Worm (Caenorhabditis elegans) whole organism, L1 larva: ENCODE measurements around the gene cra-1.
A peak's percentile ranks its signal among the peaks of the same experiment; 100 is the strongest.

ENCODE experiments used
- C16A3.4 ChIP-seq: fragments of 150-350 bp; optimal IDR thresholded peaks from 2 replicates; lab custom pipeline; 2014; ENCODE audit warnings: missing biosample characterization, missing genetic modification characterization
- Y116A8C.19 ChIP-seq: sonication (generic microtip); optimal IDR thresholded peaks from 2 replicates; lab custom pipeline; 2016; ENCODE audit warnings: missing compliant biosample characterization, missing genetic modification characterization, borderline replicate concordance
- aha-1 ChIP-seq: fragments of 150-350 bp; optimal IDR thresholded peaks from 2 replicates; lab custom pipeline; 2014; ENCODE audit warnings: missing biosample characterization, missing genetic modification characterization
- blmp-1 ChIP-seq: fragments of 150-350 bp; optimal IDR thresholded peaks from 2 replicates; lab custom pipeline; 2014; ENCODE audit warnings: missing biosample characterization, missing genetic modification characterization
- ceh-8 ChIP-seq: fragments of 200-800 bp; sonication (Bioruptor generic); optimal IDR thresholded peaks from 2 replicates; lab custom pipeline; 2018; ENCODE audit warnings: mild to moderate bottlenecking, missing genetic modification characterization, moderate library complexity, missing compliant biosample characterization
- ceh-90 ChIP-seq: sonication (generic microtip); optimal IDR thresholded peaks from 2 replicates; lab custom pipeline; 2016; ENCODE audit warnings: missing genetic modification characterization, missing compliant biosample characterization
- dpl-1 ChIP-seq, 3 experiments: fragments of 150-350 bp in 2 of 3; sonication (generic microtip) in 1 of 3; optimal IDR thresholded peaks; 2 replicates each; lab custom pipeline; 2014 to 2017; ENCODE audit warnings: missing biosample characterization in 3 of 3, missing genetic modification characterization in 3 of 3, missing genetic modification reagents in 3 of 3
- dsc-1 ChIP-seq: sonication (generic microtip); optimal IDR thresholded peaks from 2 replicates; lab custom pipeline; 2016; ENCODE audit warnings: mild to moderate bottlenecking, missing genetic modification characterization, missing compliant biosample characterization
- efl-1 ChIP-seq, 4 experiments: fragments of 150-350 bp; optimal IDR thresholded peaks in 3 of 4; peaks in 1 of 4; 1 replicate in 1 of 4; 2 replicates in 3 of 4; lab custom pipeline; 2014; ENCODE audit warnings: missing biosample characterization in 2 of 4, missing genetic modification characterization in 2 of 4, missing genetic modification reagents in 2 of 4
- elt-3 ChIP-seq, 6 experiments: fragments of 150-350 bp in 1 of 6; sonication (generic microtip); optimal IDR thresholded peaks; 2 replicates each; lab custom pipeline; 2017 to 2018; ENCODE audit warnings: missing biosample characterization in 6 of 6, missing genetic modification characterization in 6 of 6, inconsistent platforms in 1 of 6
- fkh-4 ChIP-seq: sonication (generic microtip); optimal IDR thresholded peaks from 2 replicates; lab custom pipeline; 2016; ENCODE audit warnings: missing compliant biosample characterization, missing genetic modification characterization, borderline replicate concordance
- fkh-8 ChIP-seq: sonication (generic microtip); optimal IDR thresholded peaks from 2 replicates; lab custom pipeline; 2016; ENCODE audit warnings: mild to moderate bottlenecking, missing genetic modification characterization, missing compliant biosample characterization
- grh-1 ChIP-seq: fragments of 200-800 bp; sonication (Bioruptor generic); IDR thresholded peaks from 2 replicates; pipeline ENCODE4 v1.3.6; 2022; ENCODE audit warnings: missing genetic modification reagents, missing genetic modification characterization, missing compliant biosample characterization
- hlh-4 ChIP-seq: sonication (generic microtip); optimal IDR thresholded peaks from 2 replicates; lab custom pipeline; 2016; ENCODE audit warnings: mild to moderate bottlenecking, missing genetic modification characterization, missing compliant biosample characterization
- irx-1 ChIP-seq: sonication (generic microtip); optimal IDR thresholded peaks from 2 replicates; lab custom pipeline; 2016; ENCODE audit warnings: missing genetic modification characterization, missing compliant biosample characterization
- jun-1 ChIP-seq: fragments of 150-350 bp; optimal IDR thresholded peaks from 2 replicates; lab custom pipeline; 2014; ENCODE audit warnings: missing biosample characterization, missing genetic modification reagents, missing genetic modification characterization
- lin-14 ChIP-seq: fragments of 200-800 bp; sonication (Bioruptor generic); optimal IDR thresholded peaks from 2 replicates; lab custom pipeline; 2018; ENCODE audit warnings: mild to moderate bottlenecking, missing genetic modification characterization, moderate library complexity, missing compliant biosample characterization
- lin-15B ChIP-seq: fragments of 150-350 bp; sonication (generic microtip); optimal IDR thresholded peaks from 3 replicates; lab custom pipeline; 2014; ENCODE audit warnings: missing biosample characterization, missing genetic modification characterization
- mef-2 ChIP-seq: fragments of 150-350 bp; optimal IDR thresholded peaks from 2 replicates; lab custom pipeline; 2014; ENCODE audit warnings: missing biosample characterization, missing genetic modification characterization
- nhr-11 ChIP-seq: fragments of 150-350 bp; optimal IDR thresholded peaks from 2 replicates; lab custom pipeline; 2014; ENCODE audit warnings: missing biosample characterization, missing genetic modification characterization
- nhr-12 ChIP-seq: sonication (generic microtip); optimal IDR thresholded peaks from 2 replicates; lab custom pipeline; 2017; ENCODE audit warnings: missing biosample characterization, missing genetic modification characterization
- nhr-47 ChIP-seq: sonication (generic microtip); optimal IDR thresholded peaks from 2 replicates; lab custom pipeline; 2016; ENCODE audit warnings: mild to moderate bottlenecking, missing genetic modification characterization, moderate library complexity, missing compliant biosample characterization
- nhr-71 ChIP-seq: sonication (generic microtip); optimal IDR thresholded peaks from 2 replicates; lab custom pipeline; 2016; ENCODE audit warnings: mild to moderate bottlenecking, missing genetic modification characterization, moderate library complexity, missing compliant biosample characterization
- nhr-84 ChIP-seq: sonication (generic microtip); optimal IDR thresholded peaks from 2 replicates; lab custom pipeline; 2017; ENCODE audit warnings: missing biosample characterization, missing genetic modification characterization
- nhr-85 ChIP-seq: sonication (generic microtip); peaks from one replicate; lab custom pipeline; 2016; ENCODE audit warnings: missing genetic modification characterization, inconsistent platforms, missing compliant biosample characterization
- pag-3 ChIP-seq: sonication (generic microtip); optimal IDR thresholded peaks from 2 replicates; lab custom pipeline; 2017; ENCODE audit warnings: missing genetic modification characterization, mild to moderate bottlenecking, missing compliant biosample characterization, antibody characterized with exemption, borderline replicate concordance; ENCODE audit not compliant: insufficient read depth
- pax-3 ChIP-seq: fragments of 200-800 bp; sonication (Bioruptor generic); optimal IDR thresholded peaks from 2 replicates; lab custom pipeline; 2018; ENCODE audit warnings: mild to moderate bottlenecking, missing genetic modification characterization, moderate library complexity, missing compliant biosample characterization
- pqm-1 ChIP-seq: sonication (generic microtip); optimal IDR thresholded peaks from 3 replicates; lab custom pipeline; 2017; ENCODE audit warnings: missing biosample characterization, missing genetic modification characterization
- skn-1 ChIP-seq: fragments of 150-350 bp; optimal IDR thresholded peaks from 2 replicates; lab custom pipeline; 2014; ENCODE audit warnings: missing biosample characterization, missing genetic modification characterization
- snu-23 ChIP-seq: sonication (generic microtip); optimal IDR thresholded peaks from 2 replicates; lab custom pipeline; 2016; ENCODE audit warnings: missing genetic modification characterization, missing compliant biosample characterization
- sptf-1 ChIP-seq: fragments of 150-350 bp; optimal IDR thresholded peaks from 2 replicates; lab custom pipeline; 2014; ENCODE audit warnings: missing biosample characterization, missing genetic modification characterization
- tbx-2 ChIP-seq: sonication (generic microtip); optimal IDR thresholded peaks from 2 replicates; lab custom pipeline; 2016; ENCODE audit warnings: missing genetic modification characterization, missing compliant biosample characterization
- tlp-1 ChIP-seq: fragments of 150-350 bp; optimal IDR thresholded peaks from 2 replicates; lab custom pipeline; 2014; ENCODE audit warnings: missing biosample characterization, missing genetic modification characterization
- unc-130 ChIP-seq: fragments of 150-350 bp; optimal IDR thresholded peaks from 2 replicates; lab custom pipeline; 2017; ENCODE audit warnings: missing biosample characterization, missing genetic modification characterization, inconsistent platforms
- unc-30 ChIP-seq: sonication (generic microtip); optimal IDR thresholded peaks from 2 replicates; lab custom pipeline; 2017; ENCODE audit warnings: missing biosample characterization, missing genetic modification characterization
- unc-86 ChIP-seq: sonication (generic microtip); optimal IDR thresholded peaks from 2 replicates; lab custom pipeline; 2016; ENCODE audit warnings: missing genetic modification characterization, missing compliant biosample characterization
- zag-1 ChIP-seq: fragments of 150-350 bp; optimal IDR thresholded peaks from 2 replicates; lab custom pipeline; 2014; ENCODE audit warnings: missing biosample characterization, missing genetic modification characterization
- zip-4 ChIP-seq: fragments of 200-800 bp; sonication (Bioruptor generic); optimal IDR thresholded peaks from 2 replicates; lab custom pipeline; 2018; ENCODE audit warnings: mild to moderate bottlenecking, missing genetic modification characterization, moderate library complexity, missing compliant biosample characterization
- ztf-11 ChIP-seq, 2 experiments: sonication (generic microtip); optimal IDR thresholded peaks; 2 replicates each; lab custom pipeline; 2016 to 2017; ENCODE audit warnings: missing genetic modification characterization in 2 of 2, missing biosample characterization in 1 of 2, missing compliant biosample characterization in 1 of 2
- ztf-4 ChIP-seq: fragments of 150-350 bp; optimal IDR thresholded peaks from 2 replicates; lab custom pipeline; 2014; ENCODE audit warnings: missing biosample characterization, missing genetic modification characterization

Gene cra-1

DNA sequence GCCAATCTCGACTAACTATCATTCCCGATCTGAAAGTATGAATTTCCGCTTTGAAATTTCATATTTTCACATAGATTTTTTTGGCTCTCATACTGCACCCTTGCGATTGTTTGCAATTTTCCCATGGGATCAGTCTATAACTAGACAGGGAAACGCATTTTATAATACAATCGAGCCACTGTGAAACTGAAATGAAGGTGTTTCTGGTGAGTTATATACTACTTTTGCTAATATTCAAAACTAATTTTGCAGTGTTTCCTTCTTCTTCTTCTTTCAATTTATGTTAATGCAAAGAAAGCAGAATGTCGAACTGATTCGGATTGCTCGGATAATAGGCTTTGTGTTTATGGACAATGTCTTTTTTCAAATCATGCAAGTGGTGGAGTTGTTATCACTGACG lies 16.6 kb upstream of the cra-1 start:
- TF ChIP-seq lin-15B (tag; lab: Kevin White, UChicago) (no peak), ceh-90 (no peak), hlh-4 (tag; lab: Kevin White, UChicago) (no peak), C16A3.4 (tag; lab: Kevin White, UChicago) (no peak), Y116A8C.19 (no peak), zip-4 (GFP tag; lab: Kevin White, UChicago) (no peak), tbx-2 (tag; lab: Kevin White, UChicago) (no peak), lin-14 (GFP tag; lab: Kevin White, UChicago) (no peak), grh-1 (GFP tag; lab: Robert Waterston, UW) (no peak), zag-1 (tag; lab: Kevin White, UChicago) (no peak), pag-3 (no peak), unc-86 (tag; lab: Kevin White, UChicago) (no peak), ztf-4 (no peak), blmp-1 (tag; lab: Kevin White, UChicago) (no peak), nhr-47 (tag; lab: Kevin White, UChicago) (no peak)
- TF ChIP-seq, all 84 proteins: peak for 0

DNA sequence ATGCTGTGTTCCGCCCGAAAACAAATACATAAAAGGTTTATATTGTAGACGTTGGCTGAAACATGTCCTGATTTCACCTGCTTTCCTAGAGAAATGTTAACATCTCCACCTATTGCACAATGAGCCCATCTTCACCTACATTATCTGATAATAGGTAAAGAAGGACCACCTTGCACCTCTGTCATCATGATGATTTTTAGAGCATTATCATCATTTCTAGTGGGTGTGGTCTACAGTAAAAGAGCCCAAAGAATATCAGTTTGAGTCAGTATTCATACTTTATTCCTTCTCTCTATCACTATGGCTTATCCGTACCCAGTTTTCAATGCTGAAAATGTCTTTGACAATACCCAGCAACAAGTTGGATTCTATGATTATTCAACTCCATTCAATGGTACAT lies 14.9 kb upstream of the cra-1 start, which contains the start of gene med-2:
Gene med-2 (plus strand): TSS at position 301 of the 400 bp plus-strand sequence.
- TF ChIP-seq elt-3 (tag; optimal IDR thresholded peaks at IDR 0.05; lab: Kevin White, UChicago) (no peak), pqm-1 (tag; lab: Kevin White, UChicago) (no peak), fkh-4 (tag; lab: Kevin White, UChicago) (no peak), irx-1 (tag; lab: Kevin White, UChicago) (no peak), ztf-4 (no peak), tlp-1 (no peak), skn-1 (tag; lab: Kevin White, UChicago) (no peak), fkh-8 (tag; lab: Kevin White, UChicago) (no peak), unc-130 (tag; lab: Kevin White, UChicago) (no peak), ceh-8 (no peak), aha-1 (tag; lab: Kevin White, UChicago) (no peak), pag-3 (no peak)
- TF ChIP-seq, all 84 proteins: peak for 0

DNA sequence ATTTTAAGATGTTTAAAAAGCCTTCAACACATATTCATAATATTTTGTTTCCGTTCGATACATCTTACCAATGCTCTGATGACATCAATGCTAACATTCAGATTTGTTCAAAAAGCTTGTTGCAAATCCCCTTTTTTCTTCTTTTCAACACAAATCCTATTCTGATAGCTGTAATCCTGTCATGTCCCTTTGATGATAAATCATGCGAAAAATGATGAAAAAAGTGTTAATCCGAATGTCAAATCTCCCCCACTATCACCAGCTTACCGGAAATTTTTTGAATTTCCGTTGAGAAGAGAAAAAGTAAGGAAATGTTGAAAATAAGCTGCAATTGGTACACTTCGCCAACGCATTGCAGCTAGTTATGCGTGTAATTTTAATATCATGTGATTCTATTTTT lies 12.5 kb upstream of the cra-1 start:
- TF ChIP-seq efl-1 (optimal IDR thresholded peaks at IDR 0.05; lab: Kevin White, UChicago): no peak
- TF ChIP-seq efl-1 (GFP tag; optimal IDR thresholded peaks at IDR 0.05 in 1 of 2; lab: Kevin White, UChicago): peak in 1 of 2 experiments; percentile 63
- TF ChIP-seq nhr-85 (tag; lab: Kevin White, UChicago): peak; percentile 8
- peak; percentile 63 for TF ChIP-seq fkh-8 (tag; lab: Kevin White, UChicago)
- no peak for TF ChIP-seq ztf-4
- TF ChIP-seq dsc-1 (tag; lab: Kevin White, UChicago): peak; percentile 56
- no peak for TF ChIP-seq skn-1 (tag; lab: Kevin White, UChicago)

DNA sequence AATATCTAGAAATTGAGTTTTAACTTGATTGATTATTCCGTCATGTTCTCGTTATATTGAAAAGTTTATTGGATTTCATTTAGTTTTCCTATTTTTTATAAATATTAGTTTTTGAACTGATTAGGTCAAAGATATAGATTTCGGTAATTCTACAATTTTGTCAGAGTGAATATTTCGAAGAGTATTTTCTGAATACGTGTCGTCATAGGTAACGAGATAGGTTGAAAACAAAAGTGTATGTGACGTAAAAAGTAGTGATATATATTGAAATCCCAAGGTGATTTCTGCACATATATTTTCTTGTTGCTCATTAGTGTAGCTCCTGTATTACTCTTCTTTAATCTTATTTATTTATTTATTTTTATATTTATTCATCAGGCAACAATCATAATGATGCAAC lies 11.5 kb upstream of the cra-1 start, which contains the start of gene K04C2.7:
Gene K04C2.7 (plus strand): TSS at position 301 of the 400 bp plus-strand sequence.
- no peak for TF ChIP-seq dpl-1 (GFP tag; optimal IDR thresholded peaks at IDR 0.05; lab: Kevin White, UChicago)
- TF ChIP-seq ztf-11 (tag; optimal IDR thresholded peaks at IDR 0.05; lab: Kevin White, UChicago): no peak
- no peak for TF ChIP-seq jun-1 (tag; lab: Kevin White, UChicago)
- TF ChIP-seq ceh-8: peak; percentile 3
- no peak for TF ChIP-seq unc-30
- no peak for TF ChIP-seq zip-4 (GFP tag; lab: Kevin White, UChicago)
- peak; percentile 2 for TF ChIP-seq dsc-1 (tag; lab: Kevin White, UChicago)
- no peak for TF ChIP-seq nhr-11 (tag; lab: Kevin White, UChicago)
- TF ChIP-seq sptf-1 (tag; lab: Kevin White, UChicago): no peak
- TF ChIP-seq nhr-47 (tag; lab: Kevin White, UChicago): peak; percentile 4
- peak; percentile 49 for TF ChIP-seq fkh-8 (tag; lab: Kevin White, UChicago)
- TF ChIP-seq nhr-84 (tag; lab: Kevin White, UChicago): no peak
- TF ChIP-seq Y116A8C.19: no peak
- TF ChIP-seq pax-3 (tag; lab: Kevin White, UChicago): no peak
- no peak for TF ChIP-seq mef-2 (tag; lab: Kevin White, UChicago)
- no peak for TF ChIP-seq snu-23 (GFP tag; lab: Kevin White, UChicago)
- TF ChIP-seq nhr-71 (tag; lab: Kevin White, UChicago): peak; percentile 9
- no peak for TF ChIP-seq nhr-12 (tag; lab: Kevin White, UChicago)
- TF ChIP-seq, all 84 proteins: peak for 5
